Fruit fly (Drosophila melanogaster): ENCODE data around the gene Rsod.

Rsod gene

dm6 chr3R:30189836-30190235 is 18.8 kb upstream of the Rsod start (continued):
- TF ChIP-seq CG14441 (GFP tag; IDR thresholded peaks at IDR 0.05) (peak; percentile 89), dmrt11E (tag; optimal IDR thresholded peaks at IDR 0.05) (peak; percentile 48), sens-2 (GFP tag; IDR thresholded peaks at IDR 0.05) (0 out of 2 replicates have a peak, but pooled peaks have one; percentile 27), chinmo (GFP tag; IDR thresholded peaks at IDR 0.05; ENCODE audit: partially characterized antibody) (no peak), CG9797 (GFP tag; optimal IDR thresholded peaks at IDR 0.05) (no peak), exex (tag; optimal IDR thresholded peaks at IDR 0.05) (peak; percentile 15), CG3163 (GFP tag; optimal IDR thresholded peaks at IDR 0.05) (no peak), chm (GFP tag; IDR thresholded peaks at IDR 0.05) (peak; percentile 76), amos (GFP tag; IDR thresholded peaks at IDR 0.05; ENCODE audit: partially characterized antibody) (no peak), repo (GFP tag; optimal IDR thresholded peaks at IDR 0.05) (peak; percentile 30), CG11085 (GFP tag; IDR thresholded peaks at IDR 0.05) (peak; percentile 36; the same call in 1 of the 2 replicates), HmgZ (tag; optimal IDR thresholded peaks at IDR 0.05) (peak; percentile 40), Dbx (GFP tag; IDR thresholded peaks at IDR 0.05) (peak; percentile 72), Fer1 (GFP tag; optimal IDR thresholded peaks at IDR 0.05) (peak; percentile 78), Dip2 (GFP tag; IDR thresholded peaks at IDR 0.05) (no peak), ttk (GFP tag; IDR thresholded peaks at IDR 0.05) (peak; percentile 80), CG17912 (GFP tag; optimal IDR thresholded peaks at IDR 0.05) (no peak), pros (GFP tag; optimal IDR thresholded peaks at IDR 0.05) (no peak), nom (GFP tag; optimal IDR thresholded peaks at IDR 0.05) (peak; percentile 25), CG2116 (GFP tag; optimal IDR thresholded peaks at IDR 0.05) (no peak), pum (GFP tag; optimal IDR thresholded peaks at IDR 0.05) (peak; percentile 59), nau (GFP tag; optimal IDR thresholded peaks at IDR 0.05) (peak; percentile 60), CG6175 (GFP tag; IDR thresholded peaks at IDR 0.05) (no peak), CG4730 (GFP tag; IDR thresholded peaks at IDR 0.05) (peak; percentile 67), CG11504 (tag; optimal IDR thresholded peaks at IDR 0.05) (peak; percentile 86), bigmax (GFP tag; optimal IDR thresholded peaks at IDR 0.05) (no peak), insv (GFP tag; optimal IDR thresholded peaks at IDR 0.05) (no peak), ac (GFP tag; optimal IDR thresholded peaks at IDR 0.05) (no peak), CG10321 (GFP tag; IDR thresholded peaks at IDR 0.05) (no peak), Hey (tag; optimal IDR thresholded peaks at IDR 0.05) (no peak), CG15073 (GFP tag; optimal IDR thresholded peaks at IDR 0.05) (no peak), lola (GFP tag; optimal IDR thresholded peaks at IDR 0.05) (peak in 1 of 3 experiments; percentile 43), CG9932 (GFP tag; IDR thresholded peaks at IDR 0.05) (peak; percentile 49), hkb (optimal IDR thresholded peaks at IDR 0.05) (no peak), hkb (GFP tag; IDR thresholded peaks at IDR 0.05) (peak; percentile 88), C15 (GFP tag; IDR thresholded peaks at IDR 0.05) (peak; percentile 75; the same call in 2 of the 3 replicates), CG6689 (GFP tag; IDR thresholded peaks at IDR 0.05) (peak; percentile 80), CG1832 (GFP tag; optimal IDR thresholded peaks at IDR 0.05) (no peak), wdn (GFP tag; IDR thresholded peaks at IDR 0.05) (peak; percentile 41; the same call in 1 of the 2 replicates), GATAe (GFP tag; conservative IDR thresholded peaks at IDR 0.05) (0 out of 2 replicates have a peak, but pooled peaks have one; percentile 9), CG2889 (GFP tag; IDR thresholded peaks at IDR 0.05) (0 out of 3 replicates have a peak, but pooled peaks have one; percentile 36), luna (GFP tag; optimal IDR thresholded peaks at IDR 0.05) (no peak), lbe (GFP tag; optimal IDR thresholded peaks at IDR 0.05) (no peak), D (optimal IDR thresholded peaks at IDR 0.05) (no peak), D (GFP tag; optimal IDR thresholded peaks at IDR 0.05) (peak; percentile 73), Ssrp (tag; optimal IDR thresholded peaks at IDR 0.05) (peak; percentile 75), fd64A (GFP tag; optimal IDR thresholded peaks at IDR 0.05) (peak; percentile 68), CG14014 (GFP tag; IDR thresholded peaks at IDR 0.05) (peak; percentile 79), mam (GFP tag; optimal IDR thresholded peaks at IDR 0.05) (peak; percentile 20), al (GFP tag; IDR thresholded peaks at IDR 0.05) (peak; percentile 35; the same call in 1 of the 2 replicates), gsb-n (tag; optimal IDR thresholded peaks at IDR 0.05) (peak; percentile 47)

Data from whole organism, embryonic.